Fruit fly (Drosophila melanogaster) whole organism, embryonic: ENCODE data around the gene CG9926.

Source experiments
- BEAF-32 ChIP-seq: fragments of 200-800 bp; sonication (Bioruptor generic); optimal IDR thresholded peaks from 3 replicates; lab custom pipeline; 2017; ENCODE audit warnings: missing biosample characterization, missing genetic modification characterization, mild to moderate bottlenecking, moderate library complexity, missing genetic modification reagents
- Bgb ChIP-seq: fragments of 200-800 bp; sonication (Bioruptor generic); IDR thresholded peaks from 2 replicates; pipeline ENCODE4 v1.3.6; 2022; ENCODE audit warnings: missing biosample characterization, missing genetic modification characterization; ENCODE audit not compliant: partially characterized antibody
- CG10366 ChIP-seq: fragments of 200-800 bp; sonication (Bioruptor generic); IDR thresholded peaks from 2 replicates; pipeline ENCODE4 v1.3.6; 2022; ENCODE audit warnings: missing biosample characterization, missing genetic modification characterization
- CG10431 ChIP-seq: fragments of 200-800 bp; sonication (Bioruptor generic); optimal IDR thresholded peaks from 3 replicates; lab custom pipeline; 2018; ENCODE audit warnings: missing biosample characterization, mild to moderate bottlenecking, missing genetic modification characterization
- CG10462 ChIP-seq: fragments of 200-800 bp; sonication (Bioruptor generic); optimal IDR thresholded peaks from 2 replicates; lab custom pipeline; 2016; ENCODE audit warnings: missing biosample characterization, missing genetic modification characterization
- CG10654 ChIP-seq: fragments of 200-800 bp; sonication (Bioruptor generic); optimal IDR thresholded peaks from 2 replicates; lab custom pipeline; 2016; ENCODE audit warnings: missing biosample characterization, missing genetic modification characterization
- CG10959 ChIP-seq: fragments of 200-800 bp; sonication (Bioruptor generic); IDR thresholded peaks from 2 replicates; pipeline ENCODE4 v1.3.6; 2022; ENCODE audit warnings: missing biosample characterization, missing genetic modification characterization
- CG11093 ChIP-seq: fragments of 200-800 bp; sonication (Bioruptor generic); IDR thresholded peaks from 3 replicates; pipeline ENCODE4 v1.3.6; 2022; ENCODE audit warnings: missing biosample characterization, missing genetic modification characterization
- CG12219 ChIP-seq: fragments of 200-800 bp; sonication (Bioruptor generic); optimal IDR thresholded peaks from 3 replicates; lab custom pipeline; 2018; ENCODE audit warnings: missing biosample characterization, mild to moderate bottlenecking, missing genetic modification characterization
- CG12299 ChIP-seq: fragments of 200-800 bp; sonication (Bioruptor generic); optimal IDR thresholded peaks from 2 replicates; lab custom pipeline; 2018; ENCODE audit warnings: missing biosample characterization, mild to moderate bottlenecking, missing genetic modification characterization
- CG12744 ChIP-seq: fragments of 200-800 bp; sonication (Bioruptor generic); optimal IDR thresholded peaks from 2 replicates; lab custom pipeline; 2016; ENCODE audit warnings: missing biosample characterization, missing genetic modification characterization
- CG13296 ChIP-seq: fragments of 200-800 bp; sonication (Bioruptor generic); optimal IDR thresholded peaks from 3 replicates; lab custom pipeline; 2018; ENCODE audit warnings: missing biosample characterization, mild to moderate bottlenecking, missing genetic modification characterization
- CG16813 ChIP-seq: fragments of 200-800 bp; sonication (Bioruptor generic); IDR thresholded peaks from 3 replicates; pipeline ENCODE4 v1.3.6; 2022; ENCODE audit warnings: missing biosample characterization, missing genetic modification characterization; ENCODE audit not compliant: partially characterized antibody
- CG17829 ChIP-seq: fragments of 200-800 bp; optimal IDR thresholded peaks from 2 replicates; lab custom pipeline; 2019; ENCODE audit warnings: missing biosample characterization, mild to moderate bottlenecking, missing genetic modification characterization, moderate library complexity
- CG2712 ChIP-seq: fragments of 200-800 bp; optimal IDR thresholded peaks from 3 replicates; lab custom pipeline; 2019; ENCODE audit warnings: missing biosample characterization, mild to moderate bottlenecking, missing genetic modification characterization, moderate library complexity
- CG30431 ChIP-seq: fragments of 200-800 bp; sonication (Bioruptor generic); optimal IDR thresholded peaks from 2 replicates; lab custom pipeline; 2017; ENCODE audit warnings: missing biosample characterization, missing genetic modification characterization
- CG4328 ChIP-seq: fragments of 200-800 bp; sonication (Bioruptor generic); optimal IDR thresholded peaks from 3 replicates; lab custom pipeline; 2017; ENCODE audit warnings: missing biosample characterization, missing genetic modification reagents, missing genetic modification characterization
- CG43689 ChIP-seq: fragments of 200-800 bp; sonication (Bioruptor generic); IDR thresholded peaks from 2 replicates; pipeline ENCODE4 v1.3.6; 2022; ENCODE audit warnings: missing biosample characterization, missing genetic modification characterization
- CG4707 ChIP-seq: fragments of 200-800 bp; sonication (Bioruptor generic); optimal IDR thresholded peaks from 2 replicates; lab custom pipeline; 2018; ENCODE audit warnings: missing biosample characterization, mild to moderate bottlenecking, missing genetic modification characterization, moderate library complexity
- CG5245 ChIP-seq: fragments of 200-800 bp; sonication (Bioruptor generic); optimal IDR thresholded peaks from 3 replicates; lab custom pipeline; 2016; ENCODE audit warnings: missing biosample characterization, missing genetic modification characterization
- CG6813 ChIP-seq: fragments of 200-800 bp; sonication (Bioruptor generic); optimal IDR thresholded peaks from 2 replicates; lab custom pipeline; 2017; ENCODE audit warnings: missing biosample characterization, missing genetic modification characterization, mild to moderate bottlenecking, moderate library complexity, missing genetic modification reagents
- CG8765 ChIP-seq: fragments of 200-800 bp; sonication (Bioruptor generic); IDR thresholded peaks from 2 replicates; pipeline ENCODE4 v1.3.6; 2022; ENCODE audit warnings: missing biosample characterization, missing genetic modification characterization
- CG9727 ChIP-seq: fragments of 200-800 bp; sonication (Bioruptor generic); optimal IDR thresholded peaks from 3 replicates; lab custom pipeline; 2017; ENCODE audit warnings: missing biosample characterization, mild to moderate bottlenecking, missing genetic modification characterization
- CG9817 ChIP-seq: fragments of 200-800 bp; sonication (Bioruptor generic); optimal IDR thresholded peaks from 2 replicates; lab custom pipeline; 2018; ENCODE audit warnings: missing biosample characterization, mild to moderate bottlenecking, missing genetic modification characterization, moderate library complexity
- CG9932 ChIP-seq: fragments of 200-800 bp; sonication (Bioruptor generic); IDR thresholded peaks from 2 replicates; pipeline ENCODE4 v1.3.6; 2022; ENCODE audit warnings: missing biosample characterization, missing genetic modification characterization
- CTCF ChIP-seq: fragments of 200-800 bp; sonication (Bioruptor generic); optimal IDR thresholded peaks from 2 replicates; lab custom pipeline; 2017; ENCODE audit warnings: missing biosample characterization, mild to moderate bottlenecking, missing genetic modification characterization, moderate library complexity
- D19A ChIP-seq: fragments of 200-800 bp; optimal IDR thresholded peaks from 3 replicates; lab custom pipeline; 2019; ENCODE audit warnings: missing biosample characterization, mild to moderate bottlenecking, missing genetic modification characterization, moderate library complexity
- H2.0 ChIP-seq: fragments of 200-800 bp; sonication (Bioruptor generic); IDR thresholded peaks from 2 replicates; pipeline ENCODE4 v1.3.6; 2022; ENCODE audit warnings: missing biosample characterization, missing genetic modification characterization
- Max ChIP-seq: fragments of 200-800 bp; sonication (Bioruptor generic); optimal IDR thresholded peaks from 2 replicates; lab custom pipeline; 2016; ENCODE audit warnings: missing biosample characterization, mild to moderate bottlenecking, missing genetic modification characterization
- Med ChIP-seq: fragments of 200-800 bp; sonication (Bioruptor generic); peaks from one replicate; lab custom pipeline; 2016; ENCODE audit warnings: missing biosample characterization, missing genetic modification characterization, mild to moderate bottlenecking, inconsistent platforms, moderate library complexity
- Mrtf ChIP-seq: fragments of 200-800 bp; sonication (Bioruptor generic); IDR thresholded peaks from 3 replicates; pipeline ENCODE4 v1.3.6; 2022; ENCODE audit warnings: missing biosample characterization, missing genetic modification characterization
- Nf-YA ChIP-seq: fragments of 200-800 bp; sonication (Bioruptor generic); IDR thresholded peaks from 2 replicates; pipeline ENCODE4 v1.3.6; 2022; ENCODE audit warnings: missing biosample characterization, missing genetic modification characterization
- Nf-YB ChIP-seq: fragments of 200-800 bp; sonication (Bioruptor generic); optimal IDR thresholded peaks from 3 replicates; lab custom pipeline; 2019; ENCODE audit warnings: missing biosample characterization, mild to moderate bottlenecking, missing genetic modification characterization, moderate library complexity
- Vsx1 ChIP-seq: fragments of 200-800 bp; sonication (Bioruptor generic); optimal IDR thresholded peaks from 2 replicates; lab custom pipeline; 2017; ENCODE audit warnings: missing biosample characterization, mild to moderate bottlenecking, missing genetic modification characterization, missing genetic modification reagents
- amos ChIP-seq: fragments of 200-800 bp; sonication (Bioruptor generic); IDR thresholded peaks from 2 replicates; pipeline ENCODE4 v1.3.6; 2022; ENCODE audit warnings: missing biosample characterization, missing genetic modification characterization; ENCODE audit not compliant: partially characterized antibody
- bab2 ChIP-seq: fragments of 200-800 bp; sonication (Bioruptor generic); optimal IDR thresholded peaks from 2 replicates; lab custom pipeline; 2016; ENCODE audit warnings: missing biosample characterization, missing genetic modification characterization
- cato ChIP-seq: fragments of 200-800 bp; sonication (Bioruptor generic); optimal IDR thresholded peaks from 2 replicates; lab custom pipeline; 2016; ENCODE audit warnings: missing biosample characterization, missing genetic modification characterization, borderline replicate concordance
- corto ChIP-seq: fragments of 200-800 bp; sonication (Bioruptor generic); optimal IDR thresholded peaks from 2 replicates; lab custom pipeline; 2016; ENCODE audit warnings: missing biosample characterization, mild to moderate bottlenecking, missing genetic modification characterization, moderate library complexity
- dan ChIP-seq: fragments of 200-800 bp; sonication (Bioruptor generic); IDR thresholded peaks from 2 replicates; pipeline ENCODE4 v1.3.6; 2022; ENCODE audit warnings: missing biosample characterization, missing genetic modification characterization
- danr ChIP-seq: fragments of 200-800 bp; sonication (Bioruptor generic); IDR thresholded peaks from 2 replicates; pipeline ENCODE4 v1.3.6; 2022; ENCODE audit warnings: missing biosample characterization, missing genetic modification characterization
- gsb ChIP-seq: fragments of 200-800 bp; sonication (Bioruptor generic); IDR thresholded peaks from 2 replicates; pipeline ENCODE4 v1.3.6; 2022; ENCODE audit warnings: missing biosample characterization, missing genetic modification characterization
- gt ChIP-seq: fragments of 200-800 bp; sonication (Bioruptor generic); IDR thresholded peaks from 2 replicates; pipeline ENCODE4 v1.3.6; 2022; ENCODE audit warnings: missing biosample characterization, missing genetic modification characterization
- kni ChIP-seq: fragments of 200-800 bp; sonication (Bioruptor generic); optimal IDR thresholded peaks from 3 replicates; lab custom pipeline; 2017; ENCODE audit warnings: mild to moderate bottlenecking, missing biosample characterization, missing genetic modification reagents, missing genetic modification characterization
- lola ChIP-seq, 3 experiments: fragments of >200 bp in 2 of 3; fragments of 200-800 bp in 1 of 3; sonication (Bioruptor generic) in 1 of 3; optimal IDR thresholded peaks; 2 replicates each; lab custom pipeline; 2017 to 2019; ENCODE audit warnings: missing biosample characterization in 3 of 3, missing genetic modification characterization in 3 of 3, mild to moderate bottlenecking in 1 of 3, moderate library complexity in 1 of 3
- mld ChIP-seq: fragments of 200-800 bp; sonication (Bioruptor generic); IDR thresholded peaks from 3 replicates; pipeline ENCODE4 v1.3.6; 2022; ENCODE audit warnings: missing biosample characterization, missing genetic modification characterization; ENCODE audit not compliant: partially characterized antibody
- nerfin-1 ChIP-seq: fragments of 200-800 bp; sonication (Bioruptor generic); optimal IDR thresholded peaks from 3 replicates; lab custom pipeline; 2019; ENCODE audit warnings: missing biosample characterization, mild to moderate bottlenecking, missing genetic modification characterization, moderate library complexity
- pan ChIP-seq, 4 experiments: fragments of >200 bp in 3 of 4; fragments of 200-800 bp in 1 of 4; sonication (Bioruptor generic) in 1 of 4; optimal IDR thresholded peaks in 3 of 4; IDR thresholded peaks in 1 of 4; 2 replicates each; pipeline versions ENCODE4 v1.3.6 to Lab custom; 2017 to 2022; ENCODE audit warnings: missing biosample characterization in 2 of 4, missing genetic modification characterization in 2 of 4, mixed read lengths in 1 of 4
- run ChIP-seq: fragments of 200-800 bp; sonication (Bioruptor generic); optimal IDR thresholded peaks from 3 replicates; lab custom pipeline; 2018; ENCODE audit warnings: missing biosample characterization, mild to moderate bottlenecking, missing genetic modification characterization
- so ChIP-seq: fragments of 200-800 bp; sonication (Bioruptor generic); IDR thresholded peaks from 3 replicates; pipeline ENCODE4 v1.3.6; 2022; ENCODE audit warnings: missing biosample characterization, missing genetic modification characterization

CG9926 gene

DNA sequence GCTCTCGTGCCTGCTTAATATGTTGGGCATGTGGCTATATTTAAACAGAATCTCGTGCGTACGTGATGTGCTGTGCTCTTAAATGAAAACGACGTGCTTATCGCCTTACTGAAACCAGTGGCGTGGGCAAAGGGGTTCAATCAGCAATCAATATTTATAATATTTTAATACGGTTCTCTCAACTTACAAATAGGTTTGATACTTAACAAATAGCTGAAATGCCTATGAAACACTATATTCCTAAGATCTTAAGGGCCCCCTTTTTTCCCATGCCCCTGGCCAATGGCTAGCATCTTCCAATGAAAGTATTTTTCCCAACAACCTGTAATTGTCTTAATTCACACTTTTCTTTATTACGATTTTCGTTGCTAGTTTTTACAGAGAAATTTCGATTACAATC is 35.3 kb downstream of the CG9926 start (continued):
- TF ChIP-seq CG4328 (no peak), run (no peak), lola (GFP tag; optimal IDR thresholded peaks at IDR 0.05; lab: Kevin White, UChicago) (peak in 1 of 3 experiments; percentile 85), CG12299 (tag; lab: Kevin White, UChicago) (no peak), CG10959 (GFP tag; lab: Robert Waterston, UW) (peak; percentile 88), CG43689 (no peak), danr (0 out of 2 replicates have a peak, but pooled peaks have one; percentile 26), Med (peak; percentile 89), bab2 (GFP tag; lab: Kevin White, UChicago) (peak; percentile 20), CG12744 (GFP tag; lab: Kevin White, UChicago) (peak; percentile 51), D19A (tag; lab: Kevin White, UChicago) (peak; percentile 66), Nf-YB (GFP tag; lab: Kevin White, UChicago) (peak; percentile 51), Vsx1 (no peak), H2.0 (GFP tag; lab: Robert Waterston, UW) (peak; percentile 71), CG9817 (tag; lab: Kevin White, UChicago) (peak; percentile 64), CG11093 (0 out of 3 replicates have a peak, but pooled peaks have one; percentile 51), CG16813 (no peak), Bgb (no peak), nerfin-1 (peak; percentile 53), Mrtf (GFP tag; lab: Robert Waterston, UW) (peak; percentile 66; the same call in 1 of the 3 replicates), CG2712 (tag; lab: Kevin White, UChicago) (peak; percentile 89), amos (GFP tag; lab: Robert Waterston, UW) (no peak), CG17829 (tag; lab: Kevin White, UChicago) (peak; percentile 89), CG9727 (peak; percentile 74), gt (GFP tag; lab: Robert Waterston, UW) (peak; percentile 45; the same call in 1 of the 2 replicates), so (GFP tag; lab: Robert Waterston, UW) (peak; percentile 64; the same call in 1 of the 3 replicates), CG10462 (peak; percentile 54), gsb (GFP tag; lab: Robert Waterston, UW) (peak; percentile 59; the same call in 1 of the 2 replicates), CG10366 (peak; percentile 68), CG30431 (peak; percentile 63), Nf-YA (GFP tag; lab: Robert Waterston, UW) (peak; percentile 38; the same call in 1 of the 2 replicates), CG6813 (GFP tag; lab: Kevin White, UChicago) (peak; percentile 49), pan (optimal IDR thresholded peaks at IDR 0.05; lab: Kevin White, UChicago) (no peak), pan (GFP tag; optimal IDR thresholded peaks at IDR 0.05 in 1 of 2, IDR thresholded peaks at IDR 0.05 in 1 of 2) (peak in 1 of 2 experiments; percentile 74), Max (GFP tag; lab: Kevin White, UChicago) (peak; percentile 64), CG10654 (peak; percentile 24), kni (GFP tag; lab: Kevin White, UChicago) (no peak), CG12219 (GFP tag; lab: Kevin White, UChicago) (peak; percentile 47), CG9932 (GFP tag; lab: Robert Waterston, UW) (peak; percentile 43; the same call in 1 of the 2 replicates), cato (peak; percentile 50), CG4707 (peak; percentile 12), CG10431 (no peak), CG5245 (GFP tag; lab: Kevin White, UChicago) (peak; percentile 70), dan (GFP tag; lab: Robert Waterston, UW) (peak; percentile 76), BEAF-32 (GFP tag; lab: Kevin White, UChicago) (no peak), CG8765 (GFP tag; lab: Robert Waterston, UW) (peak; percentile 87), corto (GFP tag; lab: Kevin White, UChicago) (no peak), CG13296 (GFP tag; lab: Kevin White, UChicago) (peak; percentile 13), CTCF (GFP tag; lab: Kevin White, UChicago) (no peak), mld (no peak)
